Fruit fly (Drosophila melanogaster) whole organism, embryonic: ENCODE measurements around the gene CG33191.

Source experiments
- B-H1 ChIP-seq: fragments of 200-800 bp; sonication (Bioruptor generic); IDR thresholded peaks from 3 replicates; pipeline ENCODE4 v1.3.6; 2022; ENCODE audit warnings: missing biosample characterization, missing genetic modification characterization
- BEAF-32 ChIP-seq: fragments of 200-800 bp; sonication (Bioruptor generic); optimal IDR thresholded peaks from 3 replicates; lab custom pipeline; 2017; ENCODE audit warnings: missing biosample characterization, missing genetic modification characterization, mild to moderate bottlenecking, moderate library complexity, missing genetic modification reagents
- CG11093 ChIP-seq: fragments of 200-800 bp; sonication (Bioruptor generic); IDR thresholded peaks from 3 replicates; pipeline ENCODE4 v1.3.6; 2022; ENCODE audit warnings: missing biosample characterization, missing genetic modification characterization
- CG11695 ChIP-seq: fragments of 200-800 bp; sonication (Bioruptor generic); IDR thresholded peaks from 3 replicates; pipeline ENCODE4 v1.3.6; 2022; ENCODE audit warnings: missing biosample characterization, missing genetic modification characterization
- CG11696 ChIP-seq: fragments of 200-800 bp; sonication (Bioruptor generic); IDR thresholded peaks from 2 replicates; pipeline ENCODE4 v1.3.6; 2022; ENCODE audit warnings: missing biosample characterization, missing genetic modification characterization
- CG12942 ChIP-seq: fragments of 200-800 bp; sonication (Bioruptor generic); optimal IDR thresholded peaks from 3 replicates; lab custom pipeline; 2016; ENCODE audit warnings: missing biosample characterization, missing genetic modification characterization
- CG1647 ChIP-seq: fragments of 200-800 bp; sonication (Bioruptor generic); optimal IDR thresholded peaks from 3 replicates; lab custom pipeline; 2016; ENCODE audit warnings: missing biosample characterization, missing genetic modification characterization
- CG16813 ChIP-seq: fragments of 200-800 bp; sonication (Bioruptor generic); IDR thresholded peaks from 3 replicates; pipeline ENCODE4 v1.3.6; 2022; ENCODE audit warnings: missing biosample characterization, missing genetic modification characterization; ENCODE audit not compliant: partially characterized antibody
- CG17385 ChIP-seq: fragments of 200-800 bp; sonication (Bioruptor generic); optimal IDR thresholded peaks from 3 replicates; lab custom pipeline; 2018; ENCODE audit warnings: missing biosample characterization, mild to moderate bottlenecking, missing genetic modification characterization
- CG18599 ChIP-seq: fragments of 200-800 bp; sonication (Bioruptor generic); optimal IDR thresholded peaks from 3 replicates; lab custom pipeline; 2017; ENCODE audit warnings: missing biosample characterization, missing genetic modification characterization, mild to moderate bottlenecking, moderate library complexity, missing genetic modification reagents
- CG2202 ChIP-seq: fragments of 200-800 bp; sonication (Bioruptor generic); optimal IDR thresholded peaks from 2 replicates; lab custom pipeline; 2018; ENCODE audit warnings: missing biosample characterization, mild to moderate bottlenecking, missing genetic modification characterization
- CG30020 ChIP-seq: fragments of 200-800 bp; optimal IDR thresholded peaks from 2 replicates; lab custom pipeline; 2019; ENCODE audit warnings: missing biosample characterization, mild to moderate bottlenecking, missing genetic modification characterization, moderate library complexity
- CG31441 ChIP-seq: fragments of 200-800 bp; sonication (Bioruptor generic); IDR thresholded peaks from 2 replicates; pipeline ENCODE4 v1.3.6; 2022; ENCODE audit warnings: missing biosample characterization, missing genetic modification characterization
- CG32772 ChIP-seq: fragments of 200-800 bp; sonication (Bioruptor generic); IDR thresholded peaks from 2 replicates; pipeline ENCODE4 v1.3.6; 2022; ENCODE audit warnings: missing biosample characterization, missing genetic modification characterization
- CG3838 ChIP-seq: fragments of 200-800 bp; sonication (Bioruptor generic); optimal IDR thresholded peaks from 3 replicates; lab custom pipeline; 2016; ENCODE audit warnings: missing biosample characterization, missing genetic modification characterization
- CG6813 ChIP-seq: fragments of 200-800 bp; sonication (Bioruptor generic); optimal IDR thresholded peaks from 2 replicates; lab custom pipeline; 2017; ENCODE audit warnings: missing biosample characterization, missing genetic modification characterization, mild to moderate bottlenecking, moderate library complexity, missing genetic modification reagents
- CG7786 ChIP-seq: fragments of 200-800 bp; sonication (Bioruptor generic); optimal IDR thresholded peaks from 2 replicates; lab custom pipeline; 2016; ENCODE audit warnings: missing biosample characterization, missing genetic modification characterization
- CG8089 ChIP-seq: fragments of 200-800 bp; sonication (Bioruptor generic); optimal IDR thresholded peaks from 3 replicates; lab custom pipeline; 2016; ENCODE audit warnings: missing biosample characterization, missing genetic modification characterization
- CG8290 ChIP-seq, 3 experiments: fragments of 200-800 bp; sonication (Bioruptor generic); optimal IDR thresholded peaks; 2 replicates each; lab custom pipeline; 2016 to 2019; ENCODE audit warnings: missing biosample characterization in 3 of 3, missing genetic modification characterization in 3 of 3, mild to moderate bottlenecking in 2 of 3, moderate library complexity in 1 of 3
- CG8388 ChIP-seq: fragments of 200-800 bp; sonication (Bioruptor generic); optimal IDR thresholded peaks from 2 replicates; lab custom pipeline; 2019; ENCODE audit warnings: missing biosample characterization, mild to moderate bottlenecking, missing genetic modification characterization, moderate library complexity
- CG9215 ChIP-seq: fragments of 200-800 bp; sonication (Bioruptor generic); IDR thresholded peaks from 2 replicates; pipeline ENCODE4 v1.3.6; 2022; ENCODE audit warnings: missing biosample characterization, missing genetic modification characterization
- Dip2 ChIP-seq: fragments of 200-800 bp; sonication (Bioruptor generic); IDR thresholded peaks from 2 replicates; pipeline ENCODE4 v1.3.6; 2022; ENCODE audit warnings: missing biosample characterization, missing genetic modification characterization
- Ets97D ChIP-seq: fragments of 200-800 bp; sonication (Bioruptor generic); optimal IDR thresholded peaks from 3 replicates; lab custom pipeline; 2016; ENCODE audit warnings: missing biosample characterization, missing genetic modification characterization
- Fer2 ChIP-seq: fragments of 200-800 bp; sonication (Bioruptor generic); optimal IDR thresholded peaks from 2 replicates; lab custom pipeline; 2018; ENCODE audit warnings: missing biosample characterization, mild to moderate bottlenecking, missing genetic modification characterization, moderate library complexity
- Lpt ChIP-seq: fragments of >200 bp; optimal IDR thresholded peaks from 2 replicates; lab custom pipeline; 2018; ENCODE audit warnings: missing biosample characterization, missing genetic modification characterization
- Myb ChIP-seq: fragments of 200-800 bp; sonication (Bioruptor generic); optimal IDR thresholded peaks from 2 replicates; lab custom pipeline; 2016; ENCODE audit warnings: missing biosample characterization, missing genetic modification characterization
- NFAT ChIP-seq: fragments of 200-800 bp; sonication (Bioruptor generic); IDR thresholded peaks from 2 replicates; pipeline ENCODE4 v1.3.6; 2022; ENCODE audit warnings: missing biosample characterization, missing genetic modification characterization
- PHDP ChIP-seq: fragments of 200-800 bp; sonication (Bioruptor generic); optimal IDR thresholded peaks from 3 replicates; lab custom pipeline; 2018; ENCODE audit warnings: missing biosample characterization, mild to moderate bottlenecking, missing genetic modification characterization, moderate library complexity
- Rx ChIP-seq: fragments of 200-800 bp; sonication (Bioruptor generic); IDR thresholded peaks from 2 replicates; pipeline ENCODE4 v1.3.6; 2022; ENCODE audit warnings: missing biosample characterization, missing genetic modification characterization
- Sox100B ChIP-seq: fragments of 200-800 bp; sonication (Bioruptor generic); optimal IDR thresholded peaks from 3 replicates; lab custom pipeline; 2018; ENCODE audit warnings: missing biosample characterization, mild to moderate bottlenecking, missing genetic modification characterization
- Sox102F ChIP-seq: fragments of 200-800 bp; sonication (Bioruptor generic); optimal IDR thresholded peaks from 2 replicates; lab custom pipeline; 2018; ENCODE audit warnings: missing biosample characterization, mild to moderate bottlenecking, missing genetic modification characterization, moderate library complexity
- caup ChIP-seq: fragments of 200-800 bp; sonication (Bioruptor generic); optimal IDR thresholded peaks from 3 replicates; lab custom pipeline; 2017; ENCODE audit warnings: missing biosample characterization, mild to moderate bottlenecking, missing genetic modification characterization, moderate library complexity; ENCODE audit not compliant: severe bottlenecking
- crol ChIP-seq: fragments of 200-800 bp; sonication (Bioruptor generic); IDR thresholded peaks from 2 replicates; pipeline ENCODE4 v1.3.6; 2022; ENCODE audit warnings: missing biosample characterization, missing genetic modification characterization
- da ChIP-seq: fragments of 200-800 bp; sonication (Bioruptor generic); optimal IDR thresholded peaks from 2 replicates; lab custom pipeline; 2016; ENCODE audit warnings: missing biosample characterization, missing genetic modification characterization
- exex ChIP-seq: fragments of 200-800 bp; sonication (Bioruptor generic); optimal IDR thresholded peaks from 4 replicates; lab custom pipeline; 2018; ENCODE audit warnings: missing biosample characterization, mild to moderate bottlenecking, missing genetic modification characterization, moderate library complexity
- gem ChIP-seq: fragments of 200-800 bp; sonication (Bioruptor generic); optimal IDR thresholded peaks from 2 replicates; lab custom pipeline; 2019; ENCODE audit warnings: missing biosample characterization, mild to moderate bottlenecking, missing genetic modification characterization, moderate library complexity
- gro ChIP-seq: fragments of 200-800 bp; sonication (Bioruptor generic); optimal IDR thresholded peaks from 2 replicates; lab custom pipeline; 2016; ENCODE audit warnings: missing biosample characterization, missing genetic modification characterization
- hth ChIP-seq: fragments of >200 bp; optimal IDR thresholded peaks from 2 replicates; lab custom pipeline; 2017; ENCODE audit warnings: inconsistent platforms
- knrl ChIP-seq: fragments of 200-800 bp; sonication (Bioruptor generic); IDR thresholded peaks from 3 replicates; pipeline ENCODE4 v1.3.6; 2022; ENCODE audit warnings: missing biosample characterization, missing genetic modification characterization; ENCODE audit not compliant: partially characterized antibody
- mld ChIP-seq: fragments of 200-800 bp; sonication (Bioruptor generic); IDR thresholded peaks from 3 replicates; pipeline ENCODE4 v1.3.6; 2022; ENCODE audit warnings: missing biosample characterization, missing genetic modification characterization; ENCODE audit not compliant: partially characterized antibody
- pzg ChIP-seq: fragments of 200-800 bp; sonication (Bioruptor generic); optimal IDR thresholded peaks from 3 replicates; lab custom pipeline; 2018; ENCODE audit warnings: missing biosample characterization, mild to moderate bottlenecking, missing genetic modification characterization, moderate library complexity
- row ChIP-seq: fragments of 200-800 bp; sonication (Bioruptor generic); IDR thresholded peaks from 3 replicates; pipeline ENCODE4 v1.3.6; 2022; ENCODE audit warnings: missing biosample characterization, missing genetic modification characterization
- schlank ChIP-seq: fragments of 200-800 bp; sonication (Bioruptor generic); optimal IDR thresholded peaks from 2 replicates; lab custom pipeline; 2018; ENCODE audit warnings: missing biosample characterization, mild to moderate bottlenecking, missing genetic modification characterization
- sima ChIP-seq: fragments of 200-800 bp; sonication (Bioruptor generic); optimal IDR thresholded peaks from 2 replicates; lab custom pipeline; 2016; ENCODE audit warnings: missing biosample characterization, missing genetic modification characterization
- so ChIP-seq: fragments of 200-800 bp; sonication (Bioruptor generic); IDR thresholded peaks from 3 replicates; pipeline ENCODE4 v1.3.6; 2022; ENCODE audit warnings: missing biosample characterization, missing genetic modification characterization
- tll ChIP-seq, 2 experiments: fragments of 200-800 bp in 1 of 2; fragments of >200 bp in 1 of 2; sonication (Bioruptor generic) in 1 of 2; optimal IDR thresholded peaks; 2 replicates each; lab custom pipeline; 2017 to 2019; ENCODE audit warnings: missing biosample characterization in 2 of 2, missing genetic modification characterization in 2 of 2, mild to moderate bottlenecking in 1 of 2, moderate library complexity in 1 of 2
- unpg ChIP-seq: fragments of 200-800 bp; sonication (Bioruptor generic); optimal IDR thresholded peaks from 3 replicates; lab custom pipeline; 2018; ENCODE audit warnings: missing biosample characterization, mild to moderate bottlenecking, missing genetic modification characterization, moderate library complexity
- zen2 ChIP-seq: fragments of 200-800 bp; sonication (Bioruptor generic); IDR thresholded peaks from 3 replicates; pipeline ENCODE4 v1.3.6; 2022; ENCODE audit warnings: missing biosample characterization, missing genetic modification characterization; ENCODE audit not compliant: partially characterized antibody

Gene CG33191

DNA sequence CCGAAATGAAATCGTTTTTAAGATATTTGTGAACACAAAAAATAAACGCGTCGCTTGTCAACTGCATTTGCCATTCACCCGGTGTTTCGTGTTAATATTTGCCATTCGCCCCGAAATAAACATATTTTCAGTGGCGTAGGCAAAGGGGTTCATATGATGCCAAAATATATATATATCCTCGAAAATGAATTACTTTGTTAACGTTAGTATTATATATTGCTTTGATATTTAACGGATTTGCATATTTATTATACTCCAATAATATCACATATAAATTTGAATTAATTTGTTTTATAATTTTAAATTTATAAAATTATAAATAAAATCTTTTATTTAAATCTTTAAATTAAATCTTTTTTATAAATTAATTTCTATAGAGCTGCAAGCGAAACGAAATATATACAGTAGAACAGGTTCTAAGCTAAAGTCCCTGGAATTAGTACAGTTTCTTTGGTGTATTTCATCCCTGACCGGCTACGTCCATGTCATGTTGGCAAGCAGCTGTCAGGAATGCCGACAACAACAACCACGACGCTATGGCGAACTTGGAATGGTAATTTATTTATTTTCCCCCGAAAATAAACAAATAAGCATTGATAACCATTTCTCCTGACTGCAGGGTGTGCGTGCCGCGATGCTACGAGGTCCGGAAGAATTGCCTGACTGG, 48.0 kb downstream of the CG33191 start, which contains the start of the genes M1BP and CG8202 (continued):
- TF ChIP-seq PHDP (tag; lab: Kevin White, UChicago): peak; percentile 91
- TF ChIP-seq mld (GFP tag; lab: Robert Waterston, UW): no peak
- TF ChIP-seq CG12942 (GFP tag; lab: Kevin White, UChicago): peak; percentile 90
- peak; percentile 96 for TF ChIP-seq gem
- TF ChIP-seq sima (GFP tag; lab: Kevin White, UChicago): no peak
- TF ChIP-seq CG17385: peak; percentile 89
- no peak for TF ChIP-seq knrl (GFP tag; lab: Robert Waterston, UW)
- TF ChIP-seq CG9215 (GFP tag; lab: Robert Waterston, UW): peak; percentile 83
- TF ChIP-seq CG11695: peak; percentile 70; the same call in 2 of the 3 replicates
- TF ChIP-seq CG31441 (GFP tag; lab: Robert Waterston, UW): no peak; the same call in 1 of the 2 replicates
- TF ChIP-seq CG11696: 0 out of 2 replicates have a peak, but pooled peaks have one; percentile 15
- TF ChIP-seq Dip2 (GFP tag; lab: Robert Waterston, UW): no peak
- TF ChIP-seq crol (GFP tag; lab: Robert Waterston, UW): no peak
- peak; percentile 88 for TF ChIP-seq caup (GFP tag; lab: Kevin White, UChicago)
- no peak for TF ChIP-seq Ets97D
- TF ChIP-seq Myb: peak; percentile 41
- TF ChIP-seq CG6813: peak; percentile 81
- no peak for TF ChIP-seq Lpt (GFP tag; lab: Kevin White, UChicago)
- TF ChIP-seq CG8089 (GFP tag; lab: Kevin White, UChicago): peak; percentile 28
- TF ChIP-seq tll (GFP tag; optimal IDR thresholded peaks at IDR 0.05; lab: Kevin White, UChicago): no peak
- peak; percentile 17 for TF ChIP-seq gro (GFP tag; lab: Kevin White, UChicago)
- peak; percentile 36 for TF ChIP-seq CG7786
- TF ChIP-seq CG30020 (tag; lab: Kevin White, UChicago): peak; percentile 85
- peak; percentile 91 for TF ChIP-seq row (GFP tag; lab: Robert Waterston, UW)
- TF ChIP-seq Rx (GFP tag; lab: Robert Waterston, UW): 0 out of 2 replicates have a peak, but pooled peaks have one; percentile 40
- peak; percentile 83 for TF ChIP-seq CG8290 (GFP tag; optimal IDR thresholded peaks at IDR 0.05; lab: Kevin White, UChicago)
- no peak for TF ChIP-seq CG8290 (tag; optimal IDR thresholded peaks at IDR 0.05; lab: Kevin White, UChicago)
- peak; percentile 24 for TF ChIP-seq CG3838 (GFP tag; lab: Kevin White, UChicago)
- TF ChIP-seq CG1647 (GFP tag; lab: Kevin White, UChicago): no peak
- peak; percentile 91 for TF ChIP-seq CG8388 (GFP tag; lab: Kevin White, UChicago)
- TF ChIP-seq Sox100B (GFP tag; lab: Kevin White, UChicago): peak; percentile 97
- peak; percentile 63; the same call in 1 of the 3 replicates for TF ChIP-seq so (GFP tag; lab: Robert Waterston, UW)
- TF ChIP-seq BEAF-32 (GFP tag; lab: Kevin White, UChicago): no peak
- TF ChIP-seq CG16813 (GFP tag; lab: Robert Waterston, UW): no peak
- TF ChIP-seq B-H1 (GFP tag; lab: Robert Waterston, UW): peak; percentile 65; the same call in 2 of the 3 replicates
- TF ChIP-seq CG32772: 0 out of 2 replicates have a peak, but pooled peaks have one; percentile 53
- peak; percentile 53 for TF ChIP-seq schlank (tag; lab: Kevin White, UChicago)
- TF ChIP-seq unpg (GFP tag; lab: Kevin White, UChicago): peak; percentile 80
- TF ChIP-seq Sox102F: peak; percentile 91
- TF ChIP-seq CG11093: peak; percentile 72; the same call in 1 of the 3 replicates
- no peak for TF ChIP-seq hth (lab: Kevin White, UChicago)
- peak; percentile 81 for TF ChIP-seq NFAT (GFP tag; lab: Robert Waterston, UW)
- peak; percentile 26 for TF ChIP-seq pzg (GFP tag; lab: Kevin White, UChicago)
- TF ChIP-seq exex (tag; lab: Kevin White, UChicago): peak; percentile 66
- peak; percentile 77 for TF ChIP-seq CG2202 (tag; lab: Kevin White, UChicago)
- TF ChIP-seq da (GFP tag; lab: Kevin White, UChicago): no peak
- TF ChIP-seq Fer2 (tag; lab: Kevin White, UChicago): peak; percentile 85
- TF ChIP-seq CG18599 (GFP tag; lab: Kevin White, UChicago): peak; percentile 91
- TF ChIP-seq zen2 (GFP tag; lab: Robert Waterston, UW): no peak
